Fruit fly (Drosophila melanogaster) whole organism: ENCODE measurements around the gene Coa8.

Experiments
- CG8478 ChIP-seq: fragments of >200 bp; optimal IDR thresholded peaks from 2 replicates; lab custom pipeline; 2018; ENCODE audit warnings: inconsistent platforms
- Dll ChIP-seq: fragments of >200 bp; optimal IDR thresholded peaks from 2 replicates; lab custom pipeline; 2017
- EcR ChIP-seq, 2 experiments: fragments of >200 bp; optimal IDR thresholded peaks; 2 replicates each; lab custom pipeline; 2017; ENCODE audit warnings: missing biosample characterization in 2 of 2, missing genetic modification characterization in 2 of 2, missing genetic modification reagents in 2 of 2
- pan ChIP-seq: fragments of >200 bp; optimal IDR thresholded peaks from 2 replicates; lab custom pipeline; 2017
- psq ChIP-seq: fragments of >200 bp; optimal IDR thresholded peaks from 2 replicates; lab custom pipeline; 2017

DNA sequence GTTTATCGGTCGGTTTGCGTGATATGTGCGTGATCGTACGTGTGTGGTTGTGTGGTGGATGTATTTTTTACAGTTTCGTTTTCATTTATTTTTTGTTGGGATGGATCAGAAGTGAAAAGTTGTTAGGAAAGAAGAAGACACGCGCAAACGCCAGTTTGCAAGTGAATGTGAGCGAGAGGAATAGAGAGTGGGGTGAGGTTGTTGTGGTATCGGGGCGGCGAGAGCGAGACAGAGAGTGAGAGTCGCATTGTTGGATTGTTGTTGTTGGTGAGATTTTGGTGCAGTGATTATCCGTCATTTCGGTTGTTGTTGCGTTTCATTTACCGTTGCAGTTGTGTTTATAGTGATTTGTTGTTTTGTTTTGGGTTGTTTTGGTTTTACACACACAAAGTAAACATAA, 13.4 kb downstream of the Coa8 start:
- TF ChIP-seq CG8478 (lab: Kevin White, UChicago), result no peak
- no peak for TF ChIP-seq psq
- TF ChIP-seq Dll (lab: Kevin White, UChicago), result no peak
- TF ChIP-seq pan, result no peak
- TF ChIP-seq EcR (GFP tag; optimal IDR thresholded peaks at IDR 0.05; lab: Kevin White, UChicago), result no peak
